Worm (Caenorhabditis elegans) whole organism, young adult: ENCODE results near the gene ecps-2.
A peak's percentile ranks its signal among the peaks of the same experiment; 100 is the strongest.

Source experiments
- C17E4.6 ChIP-seq: fragments of 200-800 bp; sonication (Bioruptor generic); IDR thresholded peaks from 2 replicates; pipeline ENCODE4 v1.3.6; 2022; ENCODE audit warnings: missing genetic modification reagents, missing genetic modification characterization, missing compliant biosample characterization
- F23B12.7 ChIP-seq: sonication (generic microtip); optimal IDR thresholded peaks from 2 replicates; lab custom pipeline; 2017; ENCODE audit warnings: missing genetic modification characterization, mild to moderate bottlenecking, missing compliant biosample characterization, antibody characterized with exemption, moderate library complexity; ENCODE audit not compliant: insufficient read depth
- F33H1.4 ChIP-seq: fragments of 200-800 bp; sonication (Bioruptor generic); IDR thresholded peaks from 2 replicates; pipeline ENCODE4 v1.3.6; 2022; ENCODE audit warnings: missing genetic modification reagents, missing genetic modification characterization, missing compliant biosample characterization
- F39B2.1 ChIP-seq: fragments of 200-800 bp; sonication (Bioruptor generic); IDR thresholded peaks from 2 replicates; pipeline ENCODE4 v1.3.6; 2022; ENCODE audit warnings: missing genetic modification reagents, missing genetic modification characterization, missing compliant biosample characterization
- F52B5.7 ChIP-seq: sonication (generic microtip); optimal IDR thresholded peaks from 2 replicates; lab custom pipeline; 2016; ENCODE audit warnings: mild to moderate bottlenecking, missing genetic modification characterization, missing compliant biosample characterization
- F57A8.1 ChIP-seq: fragments of 200-800 bp; sonication (Bioruptor generic); optimal IDR thresholded peaks from 2 replicates; lab custom pipeline; 2018; ENCODE audit warnings: mild to moderate bottlenecking, missing genetic modification characterization, moderate library complexity, missing compliant biosample characterization
- T07F8.4 ChIP-seq: sonication (generic microtip); optimal IDR thresholded peaks from 2 replicates; lab custom pipeline; 2016; ENCODE audit warnings: mild to moderate bottlenecking, missing genetic modification characterization, moderate library complexity, missing compliant biosample characterization
- T26A5.8 ChIP-seq: sonication (generic microtip); optimal IDR thresholded peaks from 2 replicates; lab custom pipeline; 2016; ENCODE audit warnings: missing genetic modification characterization, missing compliant biosample characterization
- Y67H2A.10 ChIP-seq: fragments of 200-800 bp; sonication (Bioruptor generic); conservative IDR thresholded peaks from 2 replicates; pipeline ENCODE4 v1.3.6; 2022; ENCODE audit warnings: missing genetic modification reagents, missing genetic modification characterization, missing compliant biosample characterization
- akir-1 ChIP-seq: fragments of 200-800 bp; sonication (Bioruptor generic); optimal IDR thresholded peaks from 2 replicates; lab custom pipeline; 2018; ENCODE audit warnings: mild to moderate bottlenecking, missing genetic modification characterization, moderate library complexity, missing compliant biosample characterization
- attf-6 ChIP-seq: fragments of 200-800 bp; sonication (Bioruptor generic); IDR thresholded peaks from 2 replicates; pipeline ENCODE4 v1.3.6; 2022; ENCODE audit warnings: missing genetic modification reagents, missing genetic modification characterization, missing compliant biosample characterization
- bed-1 ChIP-seq: fragments of 200-800 bp; sonication (Bioruptor generic); IDR thresholded peaks from 2 replicates; pipeline ENCODE4 v1.3.6; 2022; ENCODE audit warnings: missing genetic modification reagents, missing genetic modification characterization, missing compliant biosample characterization
- bed-2 ChIP-seq: fragments of 200-800 bp; sonication (Bioruptor generic); IDR thresholded peaks from 2 replicates; pipeline ENCODE4 v1.3.6; 2022; ENCODE audit warnings: missing genetic modification reagents, missing genetic modification characterization, missing compliant biosample characterization
- cebp-1 ChIP-seq, 2 experiments: fragments of 200-800 bp in 1 of 2; sonication (Bioruptor generic) in 1 of 2; sonication (generic microtip) in 1 of 2; IDR thresholded peaks in 1 of 2; optimal IDR thresholded peaks in 1 of 2; 2 replicates each; pipeline versions ENCODE4 v1.3.6 to Lab custom; 2017 to 2022; ENCODE audit warnings: missing compliant biosample characterization in 2 of 2, missing genetic modification characterization in 2 of 2, mild to moderate bottlenecking in 1 of 2, missing genetic modification reagents in 1 of 2, moderate library complexity in 1 of 2
- ceh-100 ChIP-seq: fragments of 200-800 bp; sonication (Bioruptor generic); IDR thresholded peaks from 2 replicates; pipeline ENCODE4 v1.3.6; 2022; ENCODE audit warnings: missing genetic modification reagents, missing genetic modification characterization, missing compliant biosample characterization
- ceh-79 ChIP-seq: sonication (generic microtip); optimal IDR thresholded peaks from 2 replicates; lab custom pipeline; 2017; ENCODE audit warnings: mild to moderate bottlenecking, missing genetic modification characterization, missing compliant biosample characterization
- egrh-3 ChIP-seq: fragments of 200-800 bp; sonication (Bioruptor generic); IDR thresholded peaks from 2 replicates; pipeline ENCODE4 v1.3.6; 2022; ENCODE audit warnings: missing genetic modification reagents, missing genetic modification characterization, missing compliant biosample characterization
- hlh-12 ChIP-seq: sonication (generic microtip); optimal IDR thresholded peaks from 2 replicates; lab custom pipeline; 2016; ENCODE audit warnings: missing genetic modification characterization, missing compliant biosample characterization
- hmg-1.2 ChIP-seq: fragments of 200-800 bp; sonication (Bioruptor generic); IDR thresholded peaks from 2 replicates; pipeline ENCODE4 v1.3.6; 2022; ENCODE audit warnings: missing genetic modification reagents, missing genetic modification characterization, missing compliant biosample characterization
- lag-1 ChIP-seq: fragments of 200-800 bp; sonication (Bioruptor generic); IDR thresholded peaks from 2 replicates; pipeline ENCODE4 v1.3.6; 2022; ENCODE audit warnings: missing genetic modification reagents, missing genetic modification characterization, missing compliant biosample characterization
- lin-35 ChIP-seq, 3 experiments: fragments of 150-350 bp in 2 of 3; sonication (generic microtip) in 1 of 3; optimal IDR thresholded peaks; 2 replicates each; lab custom pipeline; 2014 to 2018; ENCODE audit warnings: missing biosample characterization in 3 of 3, missing genetic modification characterization in 3 of 3, missing genetic modification reagents in 3 of 3
- lin-40 ChIP-seq: sonication (generic microtip); optimal IDR thresholded peaks from 2 replicates; lab custom pipeline; 2016; ENCODE audit warnings: missing genetic modification characterization, mild to moderate bottlenecking, missing compliant biosample characterization, missing genotype, missing genetic modification reagents
- lin-54 ChIP-seq: fragments of 200-800 bp; sonication (Bioruptor generic); optimal IDR thresholded peaks from 2 replicates; lab custom pipeline; 2018; ENCODE audit warnings: mild to moderate bottlenecking, missing genetic modification characterization, missing compliant biosample characterization
- lir-1 ChIP-seq: fragments of 200-800 bp; sonication (Bioruptor generic); conservative IDR thresholded peaks from 2 replicates; pipeline ENCODE4 v1.3.6; 2022; ENCODE audit warnings: missing genetic modification reagents, missing genetic modification characterization, missing compliant biosample characterization
- lsy-27 ChIP-seq: sonication (generic microtip); optimal IDR thresholded peaks from 2 replicates; lab custom pipeline; 2017; ENCODE audit warnings: missing genetic modification characterization, mild to moderate bottlenecking, missing compliant biosample characterization, antibody characterized with exemption, missing genotype, borderline replicate concordance; ENCODE audit not compliant: insufficient read depth
- madf-3 ChIP-seq: fragments of 200-800 bp; sonication (Bioruptor generic); IDR thresholded peaks from 2 replicates; pipeline ENCODE4 v1.3.6; 2022; ENCODE audit warnings: missing genetic modification reagents, missing genetic modification characterization, missing compliant biosample characterization
- madf-6 ChIP-seq: fragments of 200-800 bp; sonication (Bioruptor generic); IDR thresholded peaks from 2 replicates; pipeline ENCODE4 v1.3.6; 2022; ENCODE audit warnings: missing genetic modification reagents, missing genetic modification characterization, missing compliant biosample characterization
- mcd-1 ChIP-seq: fragments of 200-800 bp; sonication (Bioruptor generic); IDR thresholded peaks from 2 replicates; pipeline ENCODE4 v1.3.6; 2022; ENCODE audit warnings: missing genetic modification reagents, missing genetic modification characterization, missing compliant biosample characterization
- mel-28 ChIP-seq: sonication (generic microtip); optimal IDR thresholded peaks from 2 replicates; lab custom pipeline; 2016; ENCODE audit warnings: borderline replicate concordance, mild to moderate bottlenecking, missing genetic modification characterization, missing compliant biosample characterization
- nfya-1 ChIP-seq: sonication (generic microtip); optimal IDR thresholded peaks from 2 replicates; lab custom pipeline; 2017; ENCODE audit warnings: antibody characterized with exemption, missing compliant biosample characterization, missing genetic modification characterization, borderline replicate concordance; ENCODE audit not compliant: insufficient read depth
- nhr-179 ChIP-seq: sonication (generic microtip); optimal IDR thresholded peaks from 2 replicates; lab custom pipeline; 2016; ENCODE audit warnings: mild to moderate bottlenecking, missing genetic modification characterization, missing compliant biosample characterization
- nhr-27 ChIP-seq: fragments of 200-800 bp; sonication (Bioruptor generic); optimal IDR thresholded peaks from 2 replicates; lab custom pipeline; 2018; ENCODE audit warnings: mild to moderate bottlenecking, missing genetic modification characterization, moderate library complexity, missing compliant biosample characterization
- nhr-80 ChIP-seq: sonication (generic microtip); optimal IDR thresholded peaks from 2 replicates; lab custom pipeline; 2016; ENCODE audit warnings: missing genetic modification characterization, missing compliant biosample characterization
- pbrm-1 ChIP-seq: fragments of 200-800 bp; sonication (Bioruptor generic); IDR thresholded peaks from 2 replicates; pipeline ENCODE4 v1.3.6; 2022; ENCODE audit warnings: missing genetic modification reagents, missing genetic modification characterization, missing compliant biosample characterization
- rcor-1 ChIP-seq: fragments of 200-800 bp; sonication (Bioruptor generic); IDR thresholded peaks from 2 replicates; pipeline ENCODE4 v1.3.6; 2022; ENCODE audit warnings: missing genetic modification reagents, missing genetic modification characterization, missing compliant biosample characterization
- rpc-1 ChIP-seq, 2 experiments: fragments of 150-350 bp in 1 of 2; sonication (generic microtip) in 1 of 2; optimal IDR thresholded peaks; 2 replicates each; lab custom pipeline; 2014 to 2018; ENCODE audit warnings: missing biosample characterization in 1 of 2, missing genetic modification characterization in 1 of 2, missing genetic modification reagents in 1 of 2, missing genotype in 1 of 2
- snpc-3.4 ChIP-seq: sonication (generic microtip); optimal IDR thresholded peaks from 2 replicates; lab custom pipeline; 2017; ENCODE audit warnings: missing genetic modification characterization, mild to moderate bottlenecking, missing compliant biosample characterization, antibody characterized with exemption, moderate library complexity, missing genotype, missing genetic modification reagents
- snpc-4 ChIP-seq, 5 experiments: fragments of 150-350 bp in 1 of 5; sonication (generic microtip) in 4 of 5; optimal IDR thresholded peaks; 2 replicates each; lab custom pipeline; 2014 to 2018; ENCODE audit warnings: missing genetic modification characterization in 5 of 5, missing biosample characterization in 3 of 5, antibody characterized with exemption in 2 of 5, mild to moderate bottlenecking in 2 of 5, missing compliant biosample characterization in 2 of 5, missing genotype in 2 of 5, moderate library complexity in 2 of 5, missing genetic modification reagents in 1 of 5
- tbx-9 ChIP-seq: sonication (generic microtip); optimal IDR thresholded peaks from 2 replicates; lab custom pipeline; 2016; ENCODE audit warnings: borderline replicate concordance, missing genetic modification characterization, inconsistent platforms, missing compliant biosample characterization
- unc-130 ChIP-seq: sonication (generic microtip); optimal IDR thresholded peaks from 2 replicates; lab custom pipeline; 2016; ENCODE audit warnings: missing genetic modification reagents, missing genetic modification characterization, missing compliant biosample characterization
- zim-3 ChIP-seq: sonication (generic microtip); optimal IDR thresholded peaks from 2 replicates; lab custom pipeline; 2017; ENCODE audit warnings: mild to moderate bottlenecking, missing genetic modification characterization, moderate library complexity, missing compliant biosample characterization
- ztf-18 ChIP-seq: sonication (generic microtip); optimal IDR thresholded peaks from 2 replicates; lab custom pipeline; 2016; ENCODE audit warnings: missing genotype, mild to moderate bottlenecking, missing genetic modification characterization, missing compliant biosample characterization
- ztf-25 ChIP-seq: fragments of 200-800 bp; sonication (Bioruptor generic); IDR thresholded peaks from 2 replicates; pipeline ENCODE4 v1.3.6; 2022; ENCODE audit warnings: missing genetic modification reagents, missing genetic modification characterization, missing compliant biosample characterization
- ztf-6 ChIP-seq: fragments of 200-800 bp; sonication (Bioruptor generic); IDR thresholded peaks from 2 replicates; pipeline ENCODE4 v1.3.6; 2022; ENCODE audit warnings: missing genetic modification reagents, missing genetic modification characterization, missing compliant biosample characterization

Gene ecps-2

ce11 chrIII:10460427-10461163, 17.7 kb downstream of the ecps-2 start, which contains the start of gene ecps-1:
TSS of gene ecps-1 (minus strand) at chrIII:10460551.
- TF ChIP-seq F39B2.1 (GFP tag; lab: Robert Waterston, UW) (no peak), lin-35 (GFP tag; optimal IDR thresholded peaks at IDR 0.05; lab: Kevin White, UChicago) (peak in 1 of 3 experiments; percentile 66), nhr-27 (no peak), T07F8.4 (tag; lab: Kevin White, UChicago) (peak; percentile 60), nfya-1 (no peak), lag-1 (GFP tag; lab: Robert Waterston, UW) (no peak), bed-2 (GFP tag; lab: Robert Waterston, UW) (peak; percentile 62; the same call in 1 of the 2 replicates), F52B5.7 (tag; lab: Kevin White, UChicago) (no peak), C17E4.6 (GFP tag; lab: Robert Waterston, UW) (peak; percentile 70), ztf-6 (GFP tag; lab: Robert Waterston, UW) (no peak), unc-130 (GFP tag; lab: Kevin White, UChicago) (peak; percentile 93), ceh-79 (no peak), hlh-12 (tag; lab: Kevin White, UChicago) (no peak), mcd-1 (GFP tag; lab: Robert Waterston, UW) (peak; percentile 98), T26A5.8 (tag; lab: Kevin White, UChicago) (no peak), rpc-1 (optimal IDR thresholded peaks at IDR 0.05; lab: Kevin White, UChicago) (no peak), rpc-1 (tag; optimal IDR thresholded peaks at IDR 0.05; lab: Kevin White, UChicago) (no peak), pbrm-1 (peak; percentile 94), bed-1 (no peak), F57A8.1 (no peak), F33H1.4 (peak; percentile 74), madf-6 (GFP tag; lab: Robert Waterston, UW) (peak; percentile 84), egrh-3 (GFP tag; lab: Robert Waterston, UW) (peak; percentile 44; the same call in 1 of the 2 replicates), ztf-18 (tag; lab: Kevin White, UChicago) (peak; percentile 61), akir-1 (GFP tag; lab: Kevin White, UChicago) (no peak), attf-6 (peak; percentile 78; the same call in 1 of the 2 replicates), lin-54 (GFP tag; lab: Kevin White, UChicago) (peak; percentile 88), Y67H2A.10 (GFP tag; lab: Robert Waterston, UW) (peak; percentile 62; the same call in 1 of the 2 replicates), ceh-100 (peak; percentile 100), lsy-27 (tag; lab: Kevin White, UChicago) (peak; percentile 25), rcor-1 (GFP tag; lab: Robert Waterston, UW) (peak; percentile 93), hmg-1.2 (peak; percentile 82), lin-40 (tag; lab: Kevin White, UChicago) (peak; percentile 65), F23B12.7 (tag; lab: Kevin White, UChicago) (peak; percentile 87), nhr-80 (no peak), snpc-4 (GFP tag; optimal IDR thresholded peaks at IDR 0.05; lab: Kevin White, UChicago) (peak; percentile 76), snpc-4 (tag; optimal IDR thresholded peaks at IDR 0.05; lab: Kevin White, UChicago) (peak; percentile 44 to 76 (median 54)), cebp-1 (GFP tag; IDR thresholded peaks at IDR 0.05; lab: Robert Waterston, UW) (peak; percentile 64), cebp-1 (tag; optimal IDR thresholded peaks at IDR 0.05; lab: Kevin White, UChicago) (peak; percentile 69), madf-3 (GFP tag; lab: Robert Waterston, UW) (peak; percentile 79; the same call in 1 of the 2 replicates), tbx-9 (tag; lab: Kevin White, UChicago) (no peak), ztf-25 (GFP tag; lab: Robert Waterston, UW) (peak; percentile 84), zim-3 (tag; lab: Kevin White, UChicago) (no peak), lir-1 (GFP tag; lab: Robert Waterston, UW) (peak; percentile 88), snpc-3.4 (tag; lab: Kevin White, UChicago) (peak; percentile 91), nhr-179 (tag; lab: Kevin White, UChicago) (no peak), mel-28 (no peak)
